Fruit fly (Drosophila melanogaster) Kc167 (cell line): ENCODE data around the gene Arp6.

Experiments used
- Myc ChIP-seq: fragments of >200 bp; optimal IDR thresholded peaks from 2 replicates; lab custom pipeline; 2017; ENCODE audit warnings: missing external identifiers
- Sin3A ChIP-seq: fragments of >200 bp; optimal IDR thresholded peaks from 2 replicates; lab custom pipeline; 2018; ENCODE audit warnings: missing external identifiers
- h ChIP-seq: fragments of >200 bp; optimal IDR thresholded peaks from 3 replicates; lab custom pipeline; 2018; ENCODE audit warnings: missing external identifiers
- insv ChIP-seq: fragments of >200 bp; optimal IDR thresholded peaks from 3 replicates; lab custom pipeline; 2018; ENCODE audit warnings: missing external identifiers
- psq ChIP-seq: fragments of >200 bp; optimal IDR thresholded peaks from 2 replicates; lab custom pipeline; 2017; ENCODE audit warnings: missing external identifiers
- ttk ChIP-seq: sonication (Bioruptor generic); optimal IDR thresholded peaks from 2 replicates; lab custom pipeline; 2017; ENCODE audit warnings: missing external identifiers

Gene Arp6

DNA sequence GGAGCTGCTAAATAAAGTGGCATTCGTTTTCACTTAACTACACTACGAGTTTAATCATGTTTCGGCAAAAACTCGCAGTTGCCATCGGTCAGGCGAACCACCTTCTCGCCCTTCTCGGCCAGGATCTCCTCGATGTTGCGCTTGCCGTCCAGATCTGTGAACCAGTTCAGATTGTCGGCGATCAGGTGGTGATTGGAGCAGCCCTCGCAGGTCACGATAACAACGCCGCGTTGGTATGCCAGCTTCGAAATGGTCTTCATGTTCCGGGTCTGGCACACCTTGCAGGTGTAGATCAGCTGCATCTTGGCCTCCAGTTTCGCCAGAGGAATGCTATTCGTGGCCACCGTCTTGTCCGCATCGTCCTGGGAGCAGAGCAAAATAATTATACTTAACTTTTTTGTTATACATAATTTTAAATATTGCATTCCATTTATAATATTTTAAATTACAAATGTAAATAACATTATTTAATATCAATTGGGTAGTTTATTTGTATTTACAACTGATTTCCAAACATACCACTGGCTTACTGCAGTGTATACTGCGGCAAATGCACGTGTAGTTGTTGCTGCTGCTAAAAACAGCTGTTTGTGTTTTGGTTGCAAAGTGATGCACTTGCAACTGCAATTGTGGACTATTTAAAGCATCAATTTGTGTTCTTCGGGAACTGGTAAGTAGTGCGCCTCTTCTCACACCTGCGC is 3.6 kb downstream of the Arp6 start:
- TF ChIP-seq Myc (lab: Kevin White, UChicago) (no peak), insv (lab: Kevin White, UChicago) (no peak), Sin3A (lab: Kevin White, UChicago) (no peak), ttk (no peak), psq (lab: Kevin White, UChicago) (no peak), h (lab: Kevin White, UChicago) (no peak)

dm6 chrX:15731968-15732367 is 5.0 kb downstream of the Arp6 start, which contains the start of gene CG8191:
CG8191 (plus strand) TSS chrX:15732178.
- TF ChIP-seq psq (lab: Kevin White, UChicago) (no peak), ttk (no peak), insv (lab: Kevin White, UChicago) (no peak), Myc (lab: Kevin White, UChicago) (no peak), Sin3A (lab: Kevin White, UChicago) (no peak), h (lab: Kevin White, UChicago) (no peak)

dm6 chrX:15712409-15712808 is 24.5 kb downstream of the Arp6 start, which contains the start of gene HUWE1:
HUWE1 (plus strand) TSS chrX:15712628.
- no peak for TF ChIP-seq h (lab: Kevin White, UChicago)
- TF ChIP-seq ttk = no peak
- TF ChIP-seq Sin3A (lab: Kevin White, UChicago) = no peak
- no peak for TF ChIP-seq Myc (lab: Kevin White, UChicago)
- TF ChIP-seq insv (lab: Kevin White, UChicago) = no peak
- TF ChIP-seq psq (lab: Kevin White, UChicago) = no peak

dm6 chrX:15710751-15711179 is 26.2 kb downstream of the Arp6 start:
- TF ChIP-seq h (lab: Kevin White, UChicago) (no peak), psq (lab: Kevin White, UChicago) (no peak), Myc (lab: Kevin White, UChicago) (no peak), insv (lab: Kevin White, UChicago) (no peak), ttk (no peak), Sin3A (lab: Kevin White, UChicago) (no peak)

dm6 chrX:15709984-15710750 is 26.8 kb downstream of the Arp6 start, which contains the start of the genes CG9281 and CG15601:
CG9281 (minus strand) TSS chrX:15710539.
CG15601 (plus strand) TSS chrX:15710647.
- no peak for TF ChIP-seq psq (lab: Kevin White, UChicago)
- TF ChIP-seq Myc (lab: Kevin White, UChicago) = no peak
- no peak for TF ChIP-seq h (lab: Kevin White, UChicago)

DNA sequence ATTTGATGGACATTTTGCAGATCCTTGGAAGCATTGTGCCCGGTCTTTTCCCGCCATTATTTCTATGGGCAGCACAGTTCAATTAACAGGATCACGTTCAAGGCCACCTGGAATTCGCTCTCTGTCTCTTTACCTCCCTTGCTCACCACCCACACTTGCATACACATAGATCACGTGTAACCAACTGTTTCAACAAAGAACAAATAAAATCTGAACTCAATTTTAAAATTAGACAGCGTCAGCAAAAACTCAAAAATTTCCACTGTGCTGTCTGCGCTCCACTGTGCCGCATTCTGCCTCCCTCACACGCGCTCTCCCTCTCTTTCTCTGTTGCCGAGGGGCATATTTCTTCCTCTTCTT is 27.3 kb downstream of the Arp6 start:
- TF ChIP-seq psq (lab: Kevin White, UChicago) (no peak), Sin3A (lab: Kevin White, UChicago) (no peak), ttk (no peak), h (lab: Kevin White, UChicago) (no peak), Myc (lab: Kevin White, UChicago) (no peak), insv (lab: Kevin White, UChicago) (no peak)

- TF ChIP-seq ttk (no peak), psq (lab: Kevin White, UChicago) (no peak), insv (lab: Kevin White, UChicago) (no peak), h (lab: Kevin White, UChicago) (no peak), Myc (lab: Kevin White, UChicago) (no peak), Sin3A (lab: Kevin White, UChicago) (no peak)
These were observed 33.2 kb downstream of the Arp6 start, which contains the start of the genes Pis and Hap40 for dm6 chrX:15703720-15704206. Pis (minus strand) TSS chrX:15703770. Hap40 (plus strand) TSS chrX:15704125.

dm6 chrX:15701047-15701446 is 35.9 kb downstream of the Arp6 start, which contains the start of gene CG9240:
CG9240 (minus strand) TSS chrX:15701259.
- TF ChIP-seq insv (lab: Kevin White, UChicago) = no peak
- no peak for TF ChIP-seq Myc (lab: Kevin White, UChicago)
- no peak for TF ChIP-seq Sin3A (lab: Kevin White, UChicago)
- no peak for TF ChIP-seq h (lab: Kevin White, UChicago)
- TF ChIP-seq ttk = no peak
- no peak for TF ChIP-seq psq (lab: Kevin White, UChicago)

dm6 chrX:15697581-15698208 is 39.2 kb downstream of the Arp6 start:
- TF ChIP-seq Myc (lab: Kevin White, UChicago) (no peak), Sin3A (lab: Kevin White, UChicago) (no peak), h (lab: Kevin White, UChicago) (no peak), ttk (no peak), psq (lab: Kevin White, UChicago) (no peak), insv (lab: Kevin White, UChicago) (no peak)

DNA sequence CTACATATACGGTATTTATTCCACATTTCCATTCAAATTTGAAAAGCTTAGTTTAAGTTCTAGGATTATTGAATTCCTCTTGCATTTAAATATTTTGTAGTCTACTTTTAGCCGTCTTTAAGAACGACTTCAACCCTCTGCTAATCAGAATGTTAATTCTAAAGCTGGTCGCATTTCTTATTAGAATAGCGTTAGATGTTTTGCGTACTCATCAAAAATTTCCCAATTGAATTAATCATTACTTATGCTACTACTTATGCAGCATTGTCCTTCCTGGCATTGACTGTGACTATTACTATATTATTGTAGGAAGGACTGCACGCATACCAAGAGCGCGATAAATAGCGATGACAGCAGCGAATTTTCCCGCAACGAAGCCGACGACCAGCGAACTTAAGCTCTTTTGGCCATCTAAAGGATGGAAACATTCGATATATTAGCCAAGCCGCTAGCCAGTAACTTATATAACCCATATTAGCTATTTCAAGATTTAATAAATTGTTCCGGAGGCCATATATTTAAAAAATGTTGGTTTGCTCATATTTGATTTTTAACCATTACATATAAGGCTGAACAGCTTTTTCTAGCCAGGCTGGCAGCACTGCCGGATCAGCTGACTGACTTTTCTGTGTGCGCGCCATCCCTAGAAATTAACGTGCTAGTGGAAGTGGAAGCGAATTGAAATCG is 39.9 kb downstream of the Arp6 start, which contains the start of gene CG8128:
Gene CG8128, plus strand, starts transcription at position 641 of the 687 bp plus-strand sequence.
- TF ChIP-seq insv (lab: Kevin White, UChicago) (no peak), Sin3A (lab: Kevin White, UChicago) (no peak), psq (lab: Kevin White, UChicago) (no peak), Myc (lab: Kevin White, UChicago) (no peak), h (lab: Kevin White, UChicago) (no peak), ttk (no peak)
